Worm (Caenorhabditis elegans) whole organism, L4 larva: ENCODE measurements around the gene mtp-18.
A peak's percentile ranks its signal among the peaks of the same experiment; 100 is the strongest.

Experiments
- aly-2 ChIP-seq: sonication (generic microtip); optimal IDR thresholded peaks from 2 replicates; lab custom pipeline; 2018; ENCODE audit warnings: missing biosample characterization, missing genetic modification characterization
- attf-4 ChIP-seq: sonication (generic microtip); optimal IDR thresholded peaks from 3 replicates; lab custom pipeline; 2017; ENCODE audit warnings: missing biosample characterization, missing genetic modification characterization
- ces-1 ChIP-seq: fragments of 150-350 bp; sonication (generic microtip); optimal IDR thresholded peaks from 4 replicates; lab custom pipeline; 2014; ENCODE audit warnings: missing biosample characterization, missing genetic modification reagents, missing genetic modification characterization
- ctbp-1 ChIP-seq: fragments of 200-800 bp; sonication (Bioruptor generic); IDR thresholded peaks from 2 replicates; pipeline ENCODE4 v1.3.6; 2022; ENCODE audit warnings: missing genetic modification reagents, missing genetic modification characterization, missing compliant biosample characterization
- fkh-10 ChIP-seq: fragments of 150-350 bp; optimal IDR thresholded peaks from 2 replicates; lab custom pipeline; 2014; ENCODE audit warnings: missing biosample characterization, missing genetic modification reagents, missing genetic modification characterization
- lim-7 ChIP-seq: fragments of 200-800 bp; sonication (Bioruptor generic); IDR thresholded peaks from 2 replicates; pipeline ENCODE4 v1.3.6; 2022; ENCODE audit warnings: missing genetic modification characterization, missing compliant biosample characterization
- lin-13 ChIP-seq: fragments of 150-350 bp; optimal IDR thresholded peaks from 2 replicates; lab custom pipeline; 2014; ENCODE audit warnings: missing biosample characterization, missing genetic modification reagents, missing genetic modification characterization
- lin-15B ChIP-seq: fragments of 150-350 bp; sonication (generic microtip); optimal IDR thresholded peaks from 3 replicates; lab custom pipeline; 2014; ENCODE audit warnings: missing biosample characterization, missing genetic modification characterization
- madf-9 ChIP-seq: fragments of 200-800 bp; sonication (Bioruptor generic); conservative IDR thresholded peaks from 2 replicates; pipeline ENCODE4 v1.3.6; 2022; ENCODE audit warnings: missing genetic modification reagents, missing genetic modification characterization, missing compliant biosample characterization
- mdl-1 ChIP-seq, 2 experiments: fragments of 150-350 bp in 1 of 2; sonication (generic microtip) in 1 of 2; optimal IDR thresholded peaks; 2 replicates each; lab custom pipeline; 2014 to 2017; ENCODE audit warnings: missing biosample characterization in 2 of 2, missing genetic modification characterization in 2 of 2
- nhr-28 ChIP-seq: fragments of 150-350 bp; optimal IDR thresholded peaks from 2 replicates; lab custom pipeline; 2014; ENCODE audit warnings: missing biosample characterization, missing genetic modification characterization
- pqm-1 ChIP-seq: sonication (generic microtip); optimal IDR thresholded peaks from 2 replicates; lab custom pipeline; 2017; ENCODE audit warnings: missing biosample characterization, missing genetic modification characterization
- unc-130 ChIP-seq: sonication (generic microtip); optimal IDR thresholded peaks from 2 replicates; lab custom pipeline; 2016; ENCODE audit warnings: missing genetic modification reagents, missing genetic modification characterization, missing compliant biosample characterization

DNA sequence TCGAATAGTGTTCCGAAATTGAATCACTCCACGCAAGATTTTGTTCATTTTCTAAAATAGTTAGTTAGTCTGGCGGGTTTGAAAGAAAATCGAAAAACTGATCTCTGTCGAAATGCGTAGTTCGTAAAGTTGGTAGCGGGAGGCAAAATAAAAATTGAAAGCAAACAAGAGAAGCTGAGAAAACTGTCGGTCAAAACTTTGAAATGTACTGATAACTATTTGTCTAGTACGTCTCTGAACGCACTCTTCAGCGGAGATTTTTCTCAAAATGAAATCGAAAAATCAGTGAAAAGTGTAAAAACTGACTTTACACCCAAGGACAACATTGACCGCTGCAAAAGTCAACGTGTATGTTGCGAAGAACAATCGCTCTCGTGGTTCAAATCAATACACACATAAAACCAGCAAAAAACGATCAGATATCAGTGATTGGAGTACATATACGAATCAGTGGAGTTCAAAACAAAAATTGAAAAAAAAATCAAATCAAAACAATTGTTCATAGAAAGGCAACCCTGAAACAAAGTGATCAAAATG, 1.4 kb downstream of the mtp-18 start, which contains the start of gene bca-1:
- TF ChIP-seq ctbp-1 (GFP tag; lab: Robert Waterston, UW): no peak
- TF ChIP-seq ces-1 (GFP tag; lab: Kevin White, UChicago): no peak
- peak in 1 of 2 experiments; percentile 49 for TF ChIP-seq mdl-1 (tag; optimal IDR thresholded peaks at IDR 0.05; lab: Kevin White, UChicago)
- no peak for TF ChIP-seq lim-7
- no peak for TF ChIP-seq aly-2 (tag; lab: Kevin White, UChicago)
- no peak for TF ChIP-seq lin-13 (GFP tag; lab: Kevin White, UChicago)
- peak; percentile 68 for TF ChIP-seq nhr-28
- TF ChIP-seq lin-15B (tag; lab: Kevin White, UChicago): no peak
- no peak for TF ChIP-seq pqm-1
- TF ChIP-seq attf-4 (tag; lab: Kevin White, UChicago): no peak
- no peak for TF ChIP-seq fkh-10 (GFP tag; lab: Kevin White, UChicago)
- no peak for TF ChIP-seq unc-130 (GFP tag; lab: Kevin White, UChicago)
- TF ChIP-seq madf-9 (GFP tag; lab: Robert Waterston, UW): no peak
